Worm (Caenorhabditis elegans) whole organism, L2 larva: ENCODE results near the gene vit-5.

Experiments used
- C34F6.9 ChIP-seq: fragments of 150-350 bp; optimal IDR thresholded peaks from 2 replicates; lab custom pipeline; 2014; ENCODE audit warnings: missing biosample characterization, missing genetic modification characterization
- F13H6.1 ChIP-seq: sonication (generic microtip); optimal IDR thresholded peaks from 2 replicates; lab custom pipeline; 2016; ENCODE audit warnings: missing genetic modification characterization, missing compliant biosample characterization
- Y55F3AM.14 ChIP-seq: fragments of 200-800 bp; sonication (Bioruptor generic); optimal IDR thresholded peaks from 2 replicates; lab custom pipeline; 2018; ENCODE audit warnings: mild to moderate bottlenecking, missing genetic modification characterization, missing compliant biosample characterization
- ZK546.5 ChIP-seq: sonication (generic microtip); optimal IDR thresholded peaks from 2 replicates; lab custom pipeline; 2017; ENCODE audit warnings: missing biosample characterization, missing genetic modification characterization
- alr-1 ChIP-seq: fragments of 150-350 bp; optimal IDR thresholded peaks from 2 replicates; lab custom pipeline; 2014; ENCODE audit warnings: missing biosample characterization, missing genetic modification characterization
- aly-2 ChIP-seq: fragments of 150-350 bp; optimal IDR thresholded peaks from 2 replicates; lab custom pipeline; 2014; ENCODE audit warnings: missing biosample characterization, missing genetic modification characterization
- ceh-16 ChIP-seq: fragments of 150-350 bp; optimal IDR thresholded peaks from 2 replicates; lab custom pipeline; 2014; ENCODE audit warnings: missing biosample characterization, missing genetic modification characterization
- crh-2 ChIP-seq: sonication (generic microtip); optimal IDR thresholded peaks from 2 replicates; lab custom pipeline; 2017; ENCODE audit warnings: missing biosample characterization, missing genetic modification characterization
- dmd-4 ChIP-seq: sonication (generic microtip); optimal IDR thresholded peaks from 2 replicates; lab custom pipeline; 2017; ENCODE audit warnings: missing biosample characterization, missing genetic modification characterization
- elt-1 ChIP-seq: fragments of 150-350 bp; optimal IDR thresholded peaks from 2 replicates; lab custom pipeline; 2014; ENCODE audit warnings: missing biosample characterization, missing genetic modification characterization
- elt-3 ChIP-seq: sonication (generic microtip); optimal IDR thresholded peaks from 2 replicates; lab custom pipeline; 2017; ENCODE audit warnings: missing biosample characterization, missing genetic modification characterization
- gmeb-1 ChIP-seq: fragments of 150-350 bp; optimal IDR thresholded peaks from 2 replicates; lab custom pipeline; 2014; ENCODE audit warnings: missing biosample characterization, missing genetic modification characterization
- lin-11 ChIP-seq: fragments of 150-350 bp; sonication (generic microtip); optimal IDR thresholded peaks from 2 replicates; lab custom pipeline; 2014; ENCODE audit warnings: missing biosample characterization, missing genetic modification characterization, inconsistent platforms, mixed read lengths
- lin-13 ChIP-seq: fragments of 150-350 bp; optimal IDR thresholded peaks from 2 replicates; lab custom pipeline; 2014; ENCODE audit warnings: missing biosample characterization, missing genetic modification reagents, missing genetic modification characterization
- lin-39 ChIP-seq: fragments of 150-350 bp; optimal IDR thresholded peaks from 2 replicates; lab custom pipeline; 2014; ENCODE audit warnings: missing biosample characterization, missing genetic modification reagents, missing genetic modification characterization
- lsy-2 ChIP-seq, 2 experiments: fragments of 150-350 bp in 1 of 2; sonication (generic microtip) in 1 of 2; optimal IDR thresholded peaks; 2 replicates each; lab custom pipeline; 2014 to 2017; ENCODE audit warnings: missing biosample characterization in 2 of 2, missing genetic modification characterization in 2 of 2
- mab-5 ChIP-seq: fragments of 150-350 bp; optimal IDR thresholded peaks from 2 replicates; lab custom pipeline; 2014; ENCODE audit warnings: missing biosample characterization, missing genetic modification characterization
- mbf-1 ChIP-seq: sonication (generic microtip); optimal IDR thresholded peaks from 2 replicates; lab custom pipeline; 2017; ENCODE audit warnings: missing biosample characterization, missing genetic modification characterization
- mdl-1 ChIP-seq, 2 experiments: fragments of 150-350 bp in 1 of 2; sonication (generic microtip) in 1 of 2; optimal IDR thresholded peaks; 2 replicates each; lab custom pipeline; 2017; ENCODE audit warnings: missing biosample characterization in 2 of 2, missing genetic modification characterization in 2 of 2
- nhr-10 ChIP-seq: sonication (generic microtip); optimal IDR thresholded peaks from 2 replicates; lab custom pipeline; 2017; ENCODE audit warnings: missing biosample characterization, missing genetic modification characterization
- nhr-11 ChIP-seq: fragments of 150-350 bp; optimal IDR thresholded peaks from 2 replicates; lab custom pipeline; 2014; ENCODE audit warnings: missing biosample characterization, missing genetic modification characterization
- nhr-12 ChIP-seq: fragments of 150-350 bp; optimal IDR thresholded peaks from 2 replicates; lab custom pipeline; 2014; ENCODE audit warnings: missing biosample characterization, missing genetic modification characterization
- nhr-129 ChIP-seq: fragments of 150-350 bp; optimal IDR thresholded peaks from 2 replicates; lab custom pipeline; 2014; ENCODE audit warnings: missing biosample characterization, missing genetic modification characterization
- nhr-21 ChIP-seq: fragments of 150-350 bp; optimal IDR thresholded peaks from 2 replicates; lab custom pipeline; 2014; ENCODE audit warnings: missing biosample characterization, missing genetic modification characterization
- nhr-23 ChIP-seq: fragments of 150-350 bp; optimal IDR thresholded peaks from 2 replicates; lab custom pipeline; 2014; ENCODE audit warnings: missing biosample characterization, missing genetic modification reagents, missing genetic modification characterization
- nhr-237 ChIP-seq: fragments of 150-350 bp; optimal IDR thresholded peaks from 2 replicates; lab custom pipeline; 2014; ENCODE audit warnings: missing biosample characterization, missing genetic modification characterization
- nhr-25 ChIP-seq: fragments of 150-350 bp; sonication (generic microtip); optimal IDR thresholded peaks from 3 replicates; lab custom pipeline; 2014; ENCODE audit warnings: missing biosample characterization, missing genetic modification characterization
- nhr-6 ChIP-seq: fragments of 150-350 bp; optimal IDR thresholded peaks from 2 replicates; lab custom pipeline; 2014; ENCODE audit warnings: missing biosample characterization, missing genetic modification characterization
- nhr-77 ChIP-seq: fragments of 150-350 bp; optimal IDR thresholded peaks from 2 replicates; lab custom pipeline; 2014; ENCODE audit warnings: missing biosample characterization, missing genetic modification characterization
- sem-4 ChIP-seq: fragments of 150-350 bp; optimal IDR thresholded peaks from 2 replicates; lab custom pipeline; 2014; ENCODE audit warnings: missing biosample characterization, missing genetic modification reagents, missing genetic modification characterization
- sma-3 ChIP-seq: sonication (generic microtip); optimal IDR thresholded peaks from 2 replicates; lab custom pipeline; 2016; ENCODE audit warnings: missing genetic modification reagents, missing genetic modification characterization, missing compliant biosample characterization
- sma-9 ChIP-seq, 2 experiments: fragments of 150-350 bp in 1 of 2; sonication (generic microtip) in 1 of 2; optimal IDR thresholded peaks; 2 replicates each; lab custom pipeline; 2014 to 2016; ENCODE audit warnings: missing genetic modification characterization in 2 of 2, mild to moderate bottlenecking in 1 of 2, missing biosample characterization in 1 of 2, missing compliant biosample characterization in 1 of 2, missing genetic modification reagents in 1 of 2, moderate library complexity in 1 of 2
- snpc-4 ChIP-seq: fragments of 150-350 bp; optimal IDR thresholded peaks from 2 replicates; lab custom pipeline; 2014; ENCODE audit warnings: missing biosample characterization, missing genetic modification characterization
- unc-55 ChIP-seq: fragments of 150-350 bp; sonication (generic microtip); optimal IDR thresholded peaks from 3 replicates; lab custom pipeline; 2014; ENCODE audit warnings: missing biosample characterization, missing genetic modification reagents, missing genetic modification characterization
- unc-62 ChIP-seq: fragments of 150-350 bp; optimal IDR thresholded peaks from 2 replicates; lab custom pipeline; 2014; ENCODE audit warnings: missing biosample characterization, missing genetic modification reagents, missing genetic modification characterization
- zag-1 ChIP-seq: fragments of 150-350 bp; optimal IDR thresholded peaks from 2 replicates; lab custom pipeline; 2014; ENCODE audit warnings: missing biosample characterization, missing genetic modification characterization
- ztf-11 ChIP-seq: sonication (generic microtip); optimal IDR thresholded peaks from 2 replicates; lab custom pipeline; 2017; ENCODE audit warnings: missing biosample characterization, missing genetic modification characterization
- ztf-4 ChIP-seq: fragments of 150-350 bp; optimal IDR thresholded peaks from 2 replicates; lab custom pipeline; 2014; ENCODE audit warnings: missing biosample characterization, missing genetic modification characterization

Gene vit-5

DNA sequence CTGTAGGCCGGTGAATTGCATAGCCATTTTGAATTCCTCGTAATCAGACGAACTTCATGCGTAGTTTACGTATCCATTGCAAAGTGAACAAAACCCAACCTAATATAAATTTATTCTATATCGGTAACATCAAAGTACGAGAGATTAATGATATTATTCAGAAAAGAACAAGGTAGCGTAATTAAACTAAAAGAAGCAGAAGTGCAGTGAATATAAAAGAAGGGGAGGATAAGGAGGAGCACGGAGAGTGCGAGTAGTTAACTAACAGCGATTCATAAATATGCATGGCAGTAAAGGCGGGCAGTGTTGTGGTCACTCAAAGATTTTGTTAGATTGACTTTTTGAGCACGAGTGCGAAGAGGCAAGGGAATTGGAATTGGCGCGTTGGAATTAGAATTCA lies 28.6 kb upstream of the vit-5 start, which contains the start of gene clc-3:
Gene clc-3 (minus strand): TSS at position 101 of the 400 bp plus-strand sequence.
- no peak for TF ChIP-seq lin-11
- TF ChIP-seq mab-5 (tag; lab: Kevin White, UChicago) = no peak
- TF ChIP-seq zag-1 (tag; lab: Kevin White, UChicago) = no peak
- TF ChIP-seq mbf-1 (tag; lab: Kevin White, UChicago) = no peak
- no peak for TF ChIP-seq ztf-4 (tag; lab: Kevin White, UChicago)
- no peak for TF ChIP-seq ztf-11 (tag; lab: Kevin White, UChicago)
- no peak for TF ChIP-seq mdl-1 (tag; optimal IDR thresholded peaks at IDR 0.05; lab: Kevin White, UChicago)
- no peak for TF ChIP-seq sma-9 (GFP tag; optimal IDR thresholded peaks at IDR 0.05; lab: Kevin White, UChicago)
- TF ChIP-seq sma-9 (tag; optimal IDR thresholded peaks at IDR 0.05; lab: Kevin White, UChicago) = no peak
- no peak for TF ChIP-seq nhr-23 (tag; lab: Kevin White, UChicago)
- TF ChIP-seq ZK546.5 (tag; lab: Kevin White, UChicago) = no peak
- no peak for TF ChIP-seq lin-13
- no peak for TF ChIP-seq nhr-21 (tag; lab: Kevin White, UChicago)
- no peak for TF ChIP-seq Y55F3AM.14 (GFP tag; lab: Kevin White, UChicago)
- no peak for TF ChIP-seq dmd-4 (tag; lab: Kevin White, UChicago)
- TF ChIP-seq F13H6.1 (tag; lab: Kevin White, UChicago) = no peak
- TF ChIP-seq aly-2 (tag; lab: Kevin White, UChicago) = no peak
- TF ChIP-seq nhr-6 (tag; lab: Kevin White, UChicago) = no peak
- TF ChIP-seq unc-62 (GFP tag; lab: Kevin White, UChicago) = no peak
- no peak for TF ChIP-seq sma-3
- no peak for TF ChIP-seq ceh-16 (tag; lab: Kevin White, UChicago)
- TF ChIP-seq, all 48 proteins: peak for 0

DNA sequence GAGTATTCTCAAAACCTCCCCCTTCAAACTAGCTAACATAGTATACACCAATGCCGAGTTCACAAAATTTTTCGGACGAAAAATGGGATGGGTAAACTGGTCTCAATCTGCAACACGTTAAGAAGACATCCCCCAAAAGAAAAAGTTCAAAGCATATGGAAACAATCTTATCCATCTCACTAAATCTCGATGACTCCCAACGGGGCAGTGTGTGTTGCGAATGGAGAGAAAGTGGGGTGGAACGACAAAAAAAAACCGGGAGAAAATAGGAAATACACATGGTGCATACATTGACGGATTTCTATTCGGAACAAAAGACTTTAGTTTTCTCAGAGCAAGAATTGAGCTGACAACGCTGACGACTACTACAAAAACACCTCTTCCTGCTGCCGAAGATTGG lies 28.0 kb upstream of the vit-5 start:
- TF ChIP-seq lin-39 (tag; lab: Kevin White, UChicago) (no peak), unc-55 (GFP tag; lab: Kevin White, UChicago) (peak; percentile 10)
- TF ChIP-seq, all 48 proteins: peak for 1

DNA sequence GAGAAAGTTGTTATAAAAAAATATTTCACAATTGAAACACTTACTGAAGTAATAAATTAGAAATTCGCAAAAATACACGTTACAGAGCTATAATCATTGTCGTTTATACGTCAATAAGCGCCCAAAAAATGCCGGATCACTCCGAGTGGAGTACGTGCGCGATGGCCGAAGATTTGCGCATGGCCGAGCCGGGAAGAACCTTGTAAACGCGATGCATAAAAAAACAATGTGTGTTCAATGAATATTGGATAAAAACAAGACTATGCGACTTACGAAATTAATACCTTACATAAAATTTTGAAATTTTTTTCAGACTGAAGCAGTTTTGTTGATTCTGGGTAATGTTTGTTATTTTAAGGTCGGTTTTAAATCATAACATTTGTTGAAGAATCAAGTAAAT lies 24.2 kb upstream of the vit-5 start, which contains the start of gene sorf-1:
Gene sorf-1 (minus strand): TSS at position 135 of the 400 bp plus-strand sequence.
- peak; percentile 2 for TF ChIP-seq lin-13
- no peak for TF ChIP-seq nhr-12
- no peak for TF ChIP-seq crh-2 (tag; lab: Kevin White, UChicago)
- TF ChIP-seq snpc-4 (tag; lab: Kevin White, UChicago) = no peak
- peak in 1 of 2 experiments; percentile 42 for TF ChIP-seq lsy-2 (tag; optimal IDR thresholded peaks at IDR 0.05; lab: Kevin White, UChicago)
- TF ChIP-seq lin-39 (tag; lab: Kevin White, UChicago) = no peak
- peak; percentile 57 for TF ChIP-seq sma-3
- no peak for TF ChIP-seq ZK546.5 (tag; lab: Kevin White, UChicago)
- TF ChIP-seq gmeb-1 (tag; lab: Kevin White, UChicago) = no peak
- TF ChIP-seq unc-55 (GFP tag; lab: Kevin White, UChicago) = peak; percentile 56
- TF ChIP-seq nhr-129 = peak; percentile 19
- TF ChIP-seq nhr-21 (tag; lab: Kevin White, UChicago) = no peak
- TF ChIP-seq sma-9 (GFP tag; optimal IDR thresholded peaks at IDR 0.05; lab: Kevin White, UChicago) = peak; percentile 36
- no peak for TF ChIP-seq sma-9 (tag; optimal IDR thresholded peaks at IDR 0.05; lab: Kevin White, UChicago)
- no peak for TF ChIP-seq nhr-237 (tag; lab: Kevin White, UChicago)
- no peak for TF ChIP-seq elt-3 (tag; lab: Kevin White, UChicago)
- no peak for TF ChIP-seq nhr-25 (tag; lab: Kevin White, UChicago)
- no peak for TF ChIP-seq F13H6.1 (tag; lab: Kevin White, UChicago)
- TF ChIP-seq C34F6.9 (tag; lab: Kevin White, UChicago) = peak; percentile 46
- TF ChIP-seq, all 48 proteins: peak for 7

DNA sequence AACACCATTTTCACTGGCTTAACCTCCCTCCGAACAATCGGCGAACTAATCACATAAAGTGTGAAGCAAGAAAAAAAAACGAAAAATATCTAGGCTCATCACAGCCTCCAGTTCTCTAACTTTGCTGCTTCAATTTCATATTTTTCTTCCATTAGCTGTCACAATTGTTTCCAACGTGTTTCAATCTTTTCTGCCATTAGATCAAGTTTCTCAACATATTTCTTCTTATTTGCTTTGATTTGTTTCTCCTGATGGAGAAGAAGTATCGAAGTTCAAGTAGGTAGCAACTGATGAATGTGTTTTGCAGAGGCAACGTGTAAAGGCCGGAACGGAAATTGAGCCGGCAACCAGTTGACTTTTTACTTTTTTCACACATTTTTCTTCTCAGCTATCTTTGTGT lies 23.1 kb upstream of the vit-5 start, which contains the start of gene ZK563.7:
Gene ZK563.7 (plus strand): TSS at position 301 of the 400 bp plus-strand sequence.
- no peak for TF ChIP-seq elt-1 (tag; lab: Kevin White, UChicago)
- no peak for TF ChIP-seq nhr-23 (tag; lab: Kevin White, UChicago)
- TF ChIP-seq nhr-129 = no peak
- TF ChIP-seq alr-1 (tag; lab: Kevin White, UChicago) = no peak

DNA sequence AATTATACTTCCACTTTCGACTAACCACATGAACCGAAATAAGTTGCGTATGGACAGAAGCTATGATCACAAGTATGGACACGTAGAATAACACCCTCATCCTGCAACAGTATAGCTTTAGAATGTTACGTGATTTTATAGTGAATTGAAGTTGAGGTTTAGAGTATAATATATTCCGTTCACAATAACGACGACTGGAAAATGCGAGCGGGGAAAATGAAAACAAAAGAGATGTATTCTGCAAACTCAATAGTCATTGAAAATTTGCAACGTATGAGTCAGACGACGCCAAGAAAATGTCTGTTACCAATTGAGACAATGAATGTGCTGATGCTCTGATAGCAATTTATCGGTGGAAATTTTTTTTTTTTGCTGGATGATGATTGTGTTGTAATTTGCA lies 17.9 kb upstream of the vit-5 start, which contains the start of gene acp-1:
Gene acp-1 (minus strand): TSS at position 101 of the 400 bp plus-strand sequence.
- no peak for TF ChIP-seq nhr-77
- no peak for TF ChIP-seq unc-62 (GFP tag; lab: Kevin White, UChicago)
- no peak for TF ChIP-seq elt-3 (tag; lab: Kevin White, UChicago)
- no peak for TF ChIP-seq nhr-21 (tag; lab: Kevin White, UChicago)
- TF ChIP-seq nhr-11 (tag; lab: Kevin White, UChicago) = no peak
- no peak for TF ChIP-seq sem-4
- no peak for TF ChIP-seq mbf-1 (tag; lab: Kevin White, UChicago)
- no peak for TF ChIP-seq mab-5 (tag; lab: Kevin White, UChicago)
- no peak for TF ChIP-seq crh-2 (tag; lab: Kevin White, UChicago)
- TF ChIP-seq nhr-6 (tag; lab: Kevin White, UChicago) = no peak
- no peak for TF ChIP-seq sma-3
- TF ChIP-seq elt-1 (tag; lab: Kevin White, UChicago) = no peak
- no peak for TF ChIP-seq lin-39 (tag; lab: Kevin White, UChicago)
- TF ChIP-seq dmd-4 (tag; lab: Kevin White, UChicago) = no peak
- no peak for TF ChIP-seq nhr-10 (tag; lab: Kevin White, UChicago)
- no peak for TF ChIP-seq C34F6.9 (tag; lab: Kevin White, UChicago)
